Worm (Caenorhabditis elegans) whole organism, early embryonic: Measurements from ENCODE around the gene F55C10.4.

ENCODE experiments used
- B0310.2 ChIP-seq: sonication (generic microtip); optimal IDR thresholded peaks from 2 replicates; lab custom pipeline; 2016; ENCODE audit warnings: mild to moderate bottlenecking, missing genetic modification characterization, missing compliant biosample characterization
- F13C5.2 ChIP-seq: sonication (generic microtip); optimal IDR thresholded peaks from 2 replicates; lab custom pipeline; 2017; ENCODE audit warnings: mild to moderate bottlenecking, missing genetic modification characterization, inconsistent platforms, missing compliant biosample characterization
- aly-1 ChIP-seq: sonication (generic microtip); optimal IDR thresholded peaks from 2 replicates; lab custom pipeline; 2016; ENCODE audit warnings: missing genetic modification characterization, missing compliant biosample characterization
- ama-1 ChIP-seq: fragments of 150-350 bp; optimal IDR thresholded peaks from 2 replicates; lab custom pipeline; 2014
- ceh-36 ChIP-seq: sonication (generic microtip); optimal IDR thresholded peaks from 2 replicates; lab custom pipeline; 2016; ENCODE audit warnings: missing genetic modification characterization, inconsistent platforms, missing compliant biosample characterization
- flt-1 ChIP-seq: fragments of 200-800 bp; sonication (Bioruptor generic); IDR thresholded peaks from 2 replicates; pipeline ENCODE4 v1.3.6; 2022; ENCODE audit warnings: missing genetic modification characterization, missing compliant biosample characterization
- hmbx-1 ChIP-seq: sonication (generic microtip); optimal IDR thresholded peaks from 2 replicates; lab custom pipeline; 2016; ENCODE audit warnings: mild to moderate bottlenecking, missing genetic modification characterization, missing compliant biosample characterization
- hnd-1 ChIP-seq: sonication (generic microtip); optimal IDR thresholded peaks from 2 replicates; lab custom pipeline; 2016; ENCODE audit warnings: missing genetic modification characterization, missing compliant biosample characterization
- scrt-1 ChIP-seq: fragments of 200-800 bp; sonication (Bioruptor generic); IDR thresholded peaks from 2 replicates; pipeline ENCODE4 v1.3.6; 2022; ENCODE audit warnings: missing genetic modification characterization, missing compliant biosample characterization
- sea-1 ChIP-seq: fragments of 200-800 bp; sonication (Bioruptor generic); conservative IDR thresholded peaks from 2 replicates; pipeline ENCODE4 v1.3.6; 2022; ENCODE audit warnings: missing genetic modification characterization, missing compliant biosample characterization
- tbx-37 ChIP-seq: fragments of 200-800 bp; sonication (Bioruptor generic); conservative IDR thresholded peaks from 2 replicates; pipeline ENCODE4 v1.3.6; 2022; ENCODE audit warnings: missing genetic modification reagents, missing genetic modification characterization, missing compliant biosample characterization
- tra-4 ChIP-seq: sonication (generic microtip); optimal IDR thresholded peaks from 2 replicates; lab custom pipeline; 2017; ENCODE audit warnings: missing genetic modification characterization, missing compliant biosample characterization

DNA sequence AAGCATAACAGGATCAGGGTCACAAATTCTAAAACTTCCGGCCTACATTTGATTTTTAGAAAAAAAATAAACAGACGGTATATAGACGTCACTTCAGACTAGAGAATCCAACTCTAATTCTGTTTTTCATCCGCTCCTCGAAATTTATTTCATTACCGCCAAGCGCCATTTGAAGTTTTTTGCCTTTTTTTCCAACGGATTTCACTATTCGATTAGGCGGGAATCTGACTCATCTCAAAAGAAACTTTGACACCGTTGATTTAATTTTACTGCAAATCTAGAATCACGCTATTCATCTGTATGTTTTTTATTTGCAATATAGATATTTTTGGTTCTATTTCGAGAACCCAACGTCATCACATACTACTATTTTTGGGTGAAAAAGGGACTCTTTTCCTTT lies 44.3 kb downstream of the F55C10.4 start:
- no peak for TF ChIP-seq aly-1
- TF ChIP-seq hmbx-1 (tag; lab: Kevin White, UChicago), result no peak
- no peak for TF ChIP-seq tra-4 (tag; lab: Kevin White, UChicago)
- TF ChIP-seq ceh-36, result no peak
- no peak for TF ChIP-seq B0310.2 (tag; lab: Kevin White, UChicago)
- no peak for TF ChIP-seq scrt-1 (GFP tag; lab: Robert Waterston, UW)
- TF ChIP-seq tbx-37 (GFP tag; lab: Robert Waterston, UW), result no peak
- TF ChIP-seq flt-1 (GFP tag; lab: Robert Waterston, UW), result no peak
- TF ChIP-seq F13C5.2 (tag; lab: Kevin White, UChicago), result no peak
- TF ChIP-seq ama-1, result no peak
- no peak for TF ChIP-seq sea-1 (GFP tag; lab: Robert Waterston, UW)
- TF ChIP-seq hnd-1 (tag; lab: Kevin White, UChicago), result no peak
